Fruit fly (Drosophila melanogaster) whole organism, embryonic: ENCODE data around the gene Uck.
A peak's percentile ranks its signal among the peaks of the same experiment; 100 is the strongest.

ENCODE experiments used
- BEAF-32 ChIP-seq: fragments of 200-800 bp; sonication (Bioruptor generic); optimal IDR thresholded peaks from 3 replicates; lab custom pipeline; 2017; ENCODE audit warnings: missing biosample characterization, missing genetic modification characterization, mild to moderate bottlenecking, moderate library complexity, missing genetic modification reagents
- CG16813 ChIP-seq: fragments of 200-800 bp; sonication (Bioruptor generic); IDR thresholded peaks from 3 replicates; pipeline ENCODE4 v1.3.6; 2022; ENCODE audit warnings: missing biosample characterization, missing genetic modification characterization; ENCODE audit not compliant: partially characterized antibody
- CG17186 ChIP-seq: fragments of 200-800 bp; sonication (Bioruptor generic); optimal IDR thresholded peaks from 3 replicates; lab custom pipeline; 2017; ENCODE audit warnings: missing biosample characterization, missing genetic modification reagents, missing genetic modification characterization
- CG17361 ChIP-seq: fragments of 200-800 bp; sonication (Bioruptor generic); IDR thresholded peaks from 3 replicates; pipeline ENCODE4 v1.3.6; 2022; ENCODE audit warnings: missing biosample characterization, missing genetic modification characterization
- CG2199 ChIP-seq: fragments of 200-800 bp; sonication (Bioruptor generic); IDR thresholded peaks from 3 replicates; pipeline ENCODE4 v1.3.6; 2022; ENCODE audit warnings: missing biosample characterization, missing genetic modification characterization
- CG32532 ChIP-seq: fragments of 200-800 bp; sonication (Bioruptor generic); IDR thresholded peaks from 2 replicates; pipeline ENCODE4 v1.3.6; 2022; ENCODE audit warnings: missing biosample characterization, missing genetic modification characterization
- CG5953 ChIP-seq: fragments of 200-800 bp; sonication (Bioruptor generic); IDR thresholded peaks from 2 replicates; pipeline ENCODE4 v1.3.6; 2022; ENCODE audit warnings: missing biosample characterization, missing genetic modification characterization
- CG6272 ChIP-seq: fragments of 200-800 bp; sonication (Bioruptor generic); IDR thresholded peaks from 2 replicates; pipeline ENCODE4 v1.3.6; 2022; ENCODE audit warnings: missing biosample characterization, missing genetic modification characterization
- CG8089 ChIP-seq: fragments of 200-800 bp; sonication (Bioruptor generic); optimal IDR thresholded peaks from 3 replicates; lab custom pipeline; 2016; ENCODE audit warnings: missing biosample characterization, missing genetic modification characterization
- CG8765 ChIP-seq: fragments of 200-800 bp; sonication (Bioruptor generic); IDR thresholded peaks from 2 replicates; pipeline ENCODE4 v1.3.6; 2022; ENCODE audit warnings: missing biosample characterization, missing genetic modification characterization
- CG9817 ChIP-seq: fragments of 200-800 bp; sonication (Bioruptor generic); optimal IDR thresholded peaks from 2 replicates; lab custom pipeline; 2018; ENCODE audit warnings: missing biosample characterization, mild to moderate bottlenecking, missing genetic modification characterization, moderate library complexity
- CG9876 ChIP-seq: fragments of 200-800 bp; sonication (Bioruptor generic); optimal IDR thresholded peaks from 2 replicates; lab custom pipeline; 2016; ENCODE audit warnings: missing biosample characterization, missing genetic modification characterization
- Dbx ChIP-seq: fragments of 200-800 bp; sonication (Bioruptor generic); IDR thresholded peaks from 3 replicates; pipeline ENCODE4 v1.3.6; 2022; ENCODE audit warnings: missing biosample characterization, missing genetic modification characterization
- Dref ChIP-seq: fragments of 200-800 bp; sonication (Bioruptor generic); IDR thresholded peaks from 2 replicates; pipeline ENCODE4 v1.3.6; 2022; ENCODE audit warnings: missing biosample characterization, missing genetic modification characterization
- Ets97D ChIP-seq: fragments of 200-800 bp; sonication (Bioruptor generic); optimal IDR thresholded peaks from 3 replicates; lab custom pipeline; 2016; ENCODE audit warnings: missing biosample characterization, missing genetic modification characterization
- GATAe ChIP-seq: fragments of 200-800 bp; sonication (Bioruptor generic); conservative IDR thresholded peaks from 2 replicates; pipeline ENCODE4 v1.3.6; 2022; ENCODE audit warnings: missing biosample characterization, missing genetic modification characterization
- HLH4C ChIP-seq: fragments of 200-800 bp; sonication (Bioruptor generic); IDR thresholded peaks from 3 replicates; pipeline ENCODE4 v1.3.6; 2022; ENCODE audit warnings: missing biosample characterization, missing genetic modification characterization; ENCODE audit not compliant: partially characterized antibody
- Hand ChIP-seq: fragments of 200-800 bp; sonication (Bioruptor generic); optimal IDR thresholded peaks from 2 replicates; lab custom pipeline; 2017; ENCODE audit warnings: mild to moderate bottlenecking, missing biosample characterization, missing genetic modification reagents, missing genetic modification characterization
- Hr51 ChIP-seq, 2 experiments: fragments of 200-800 bp; sonication (Bioruptor generic); optimal IDR thresholded peaks; 2 replicates in 1 of 2; 3 replicates in 1 of 2; lab custom pipeline; 2016 to 2018; ENCODE audit warnings: missing biosample characterization in 2 of 2, missing genetic modification characterization in 2 of 2, mild to moderate bottlenecking in 1 of 2, moderate library complexity in 1 of 2
- Hsf ChIP-seq: fragments of 200-800 bp; sonication (Bioruptor generic); optimal IDR thresholded peaks from 3 replicates; lab custom pipeline; 2016; ENCODE audit warnings: missing biosample characterization, missing genetic modification characterization
- Mrtf ChIP-seq: fragments of 200-800 bp; sonication (Bioruptor generic); IDR thresholded peaks from 3 replicates; pipeline ENCODE4 v1.3.6; 2022; ENCODE audit warnings: missing biosample characterization, missing genetic modification characterization
- NFAT ChIP-seq: fragments of 200-800 bp; sonication (Bioruptor generic); IDR thresholded peaks from 2 replicates; pipeline ENCODE4 v1.3.6; 2022; ENCODE audit warnings: missing biosample characterization, missing genetic modification characterization
- Rfx ChIP-seq: fragments of 200-800 bp; sonication (Bioruptor generic); IDR thresholded peaks from 2 replicates; pipeline ENCODE4 v1.3.6; 2022; ENCODE audit warnings: missing biosample characterization, missing genetic modification characterization
- Scr ChIP-seq: fragments of 200-800 bp; sonication (Bioruptor generic); IDR thresholded peaks from 2 replicates; pipeline ENCODE4 v1.3.6; 2022; ENCODE audit warnings: missing biosample characterization, missing genetic modification characterization; ENCODE audit not compliant: partially characterized antibody
- Xrp1 ChIP-seq: fragments of 200-800 bp; sonication (Bioruptor generic); IDR thresholded peaks from 2 replicates; pipeline ENCODE4 v1.3.6; 2022; ENCODE audit warnings: missing biosample characterization, missing genetic modification characterization
- amos ChIP-seq: fragments of 200-800 bp; sonication (Bioruptor generic); IDR thresholded peaks from 2 replicates; pipeline ENCODE4 v1.3.6; 2022; ENCODE audit warnings: missing biosample characterization, missing genetic modification characterization; ENCODE audit not compliant: partially characterized antibody
- ara ChIP-seq: fragments of 200-800 bp; sonication (Bioruptor generic); IDR thresholded peaks from 2 replicates; pipeline ENCODE4 v1.3.6; 2022; ENCODE audit warnings: missing biosample characterization, missing genetic modification characterization
- ase ChIP-seq: fragments of 200-800 bp; sonication (Bioruptor generic); IDR thresholded peaks from 3 replicates; pipeline ENCODE4 v1.3.6; 2022; ENCODE audit warnings: missing biosample characterization, missing genetic modification characterization
- ato ChIP-seq: fragments of 200-800 bp; sonication (Bioruptor generic); IDR thresholded peaks from 2 replicates; pipeline ENCODE4 v1.3.6; 2022; ENCODE audit warnings: missing biosample characterization, missing genetic modification characterization; ENCODE audit not compliant: partially characterized antibody
- chn ChIP-seq: fragments of 200-800 bp; sonication (Bioruptor generic); optimal IDR thresholded peaks from 2 replicates; lab custom pipeline; 2016; ENCODE audit warnings: missing biosample characterization, missing genetic modification characterization
- crc ChIP-seq: fragments of 200-800 bp; sonication (Bioruptor generic); optimal IDR thresholded peaks from 2 replicates; lab custom pipeline; 2016; ENCODE audit warnings: missing biosample characterization, missing genetic modification characterization
- danr ChIP-seq: fragments of 200-800 bp; sonication (Bioruptor generic); IDR thresholded peaks from 2 replicates; pipeline ENCODE4 v1.3.6; 2022; ENCODE audit warnings: missing biosample characterization, missing genetic modification characterization
- ewg ChIP-seq: fragments of 200-800 bp; sonication (Bioruptor generic); optimal IDR thresholded peaks from 3 replicates; lab custom pipeline; 2017; ENCODE audit warnings: mild to moderate bottlenecking, missing biosample characterization, missing genetic modification reagents, missing genetic modification characterization
- hkb ChIP-seq, 2 experiments: fragments of 200-800 bp in 1 of 2; fragments of >200 bp in 1 of 2; sonication (Bioruptor generic) in 1 of 2; IDR thresholded peaks in 1 of 2; optimal IDR thresholded peaks in 1 of 2; 2 replicates each; pipeline versions ENCODE4 v1.3.6 to Lab custom; 2017 to 2022; ENCODE audit warnings: missing biosample characterization in 1 of 2, missing genetic modification characterization in 1 of 2
- ken ChIP-seq: fragments of 200-800 bp; sonication (Bioruptor generic); IDR thresholded peaks from 3 replicates; pipeline ENCODE4 v1.3.6; 2022; ENCODE audit warnings: missing biosample characterization, missing genetic modification characterization
- lov ChIP-seq, 2 experiments: fragments of 200-800 bp in 1 of 2; fragments of >200 bp in 1 of 2; sonication (Bioruptor generic) in 1 of 2; IDR thresholded peaks in 1 of 2; optimal IDR thresholded peaks in 1 of 2; 2 replicates in 1 of 2; 3 replicates in 1 of 2; pipeline versions ENCODE4 v1.3.6 to Lab custom; 2017 to 2022; ENCODE audit warnings: missing biosample characterization in 1 of 2, missing genetic modification characterization in 1 of 2
- maf-S ChIP-seq: fragments of 200-800 bp; sonication (Bioruptor generic); optimal IDR thresholded peaks from 2 replicates; lab custom pipeline; 2016; ENCODE audit warnings: missing biosample characterization, missing genetic modification characterization
- oc ChIP-seq: fragments of 200-800 bp; sonication (Bioruptor generic); optimal IDR thresholded peaks from 2 replicates; lab custom pipeline; 2018; ENCODE audit warnings: missing biosample characterization, mild to moderate bottlenecking, missing genetic modification characterization, moderate library complexity
- pita ChIP-seq: fragments of 200-800 bp; sonication (Bioruptor generic); optimal IDR thresholded peaks from 2 replicates; lab custom pipeline; 2017; ENCODE audit warnings: missing biosample characterization, mild to moderate bottlenecking, missing genetic modification characterization
- pzg ChIP-seq: fragments of 200-800 bp; sonication (Bioruptor generic); optimal IDR thresholded peaks from 3 replicates; lab custom pipeline; 2018; ENCODE audit warnings: missing biosample characterization, mild to moderate bottlenecking, missing genetic modification characterization, moderate library complexity
- sens-2 ChIP-seq: fragments of 200-800 bp; sonication (Bioruptor generic); IDR thresholded peaks from 2 replicates; pipeline ENCODE4 v1.3.6; 2022; ENCODE audit warnings: missing biosample characterization, missing genetic modification characterization
- sima ChIP-seq: fragments of 200-800 bp; sonication (Bioruptor generic); optimal IDR thresholded peaks from 2 replicates; lab custom pipeline; 2016; ENCODE audit warnings: missing biosample characterization, missing genetic modification characterization
- sisA ChIP-seq: fragments of 200-800 bp; sonication (Bioruptor generic); IDR thresholded peaks from 2 replicates; pipeline ENCODE4 v1.3.6; 2022; ENCODE audit warnings: missing biosample characterization, missing genetic modification characterization
- ssp ChIP-seq: fragments of 200-800 bp; sonication (Bioruptor generic); IDR thresholded peaks from 2 replicates; pipeline ENCODE4 v1.3.6; 2022; ENCODE audit warnings: missing biosample characterization, missing genetic modification characterization
- vnd ChIP-seq: fragments of 200-800 bp; sonication (Bioruptor generic); IDR thresholded peaks from 3 replicates; pipeline ENCODE4 v1.3.6; 2022; ENCODE audit warnings: missing biosample characterization, missing genetic modification characterization; ENCODE audit not compliant: partially characterized antibody
- wdn ChIP-seq: fragments of 200-800 bp; sonication (Bioruptor generic); IDR thresholded peaks from 2 replicates; pipeline ENCODE4 v1.3.6; 2022; ENCODE audit warnings: missing biosample characterization, missing genetic modification characterization
- zfh2 ChIP-seq: fragments of 200-800 bp; sonication (Bioruptor generic); optimal IDR thresholded peaks from 2 replicates; lab custom pipeline; 2016; ENCODE audit warnings: missing biosample characterization, missing genetic modification characterization

Gene Uck

DNA sequence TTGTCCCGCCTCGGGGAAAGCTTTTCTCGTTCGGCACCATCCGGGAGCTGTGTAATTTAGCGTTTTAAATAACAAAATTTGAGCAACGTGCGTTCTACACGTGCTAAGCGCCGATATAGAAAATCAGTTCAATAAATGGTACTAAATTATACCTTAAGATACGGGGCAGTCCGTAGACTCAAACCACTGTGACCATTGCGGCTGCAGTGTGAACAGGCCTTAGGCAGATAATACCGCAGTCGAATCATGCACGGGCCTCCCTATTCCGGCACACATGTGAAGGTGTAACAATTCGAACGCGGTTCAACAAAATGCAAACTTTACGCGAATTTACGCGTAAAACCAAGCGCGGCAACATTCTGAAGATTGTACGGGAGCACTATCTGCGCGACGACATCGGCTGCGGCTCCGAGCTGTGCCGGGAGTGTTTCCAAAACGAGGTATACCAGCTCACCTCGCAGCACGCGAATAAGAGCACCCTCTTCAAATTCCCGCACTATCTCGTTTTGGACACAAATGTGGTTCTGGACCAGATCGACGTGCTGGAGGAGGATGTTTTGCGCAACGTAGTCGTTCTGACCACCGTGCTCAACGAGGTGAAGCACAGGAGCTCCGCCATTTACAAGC lies 43.3 kb downstream of the Uck start, which contains the start of the genes Rrp5 and Dis3 (continued):
- TF ChIP-seq ase (GFP tag; lab: Robert Waterston, UW) (0 out of 3 replicates have a peak, but pooled peaks have one; percentile 49), Ets97D (GFP tag; lab: Kevin White, UChicago) (peak; percentile 81), crc (GFP tag; lab: Kevin White, UChicago) (no peak), ssp (GFP tag; lab: Robert Waterston, UW) (peak; percentile 96), CG32532 (GFP tag; lab: Robert Waterston, UW) (peak; percentile 65), lov (optimal IDR thresholded peaks at IDR 0.05; lab: Kevin White, UChicago) (no peak), lov (GFP tag; IDR thresholded peaks at IDR 0.05; lab: Robert Waterston, UW) (0 out of 3 replicates have a peak, but pooled peaks have one; percentile 4), Rfx (GFP tag; lab: Robert Waterston, UW) (peak; percentile 73), oc (no peak), wdn (GFP tag; lab: Robert Waterston, UW) (0 out of 2 replicates have a peak, but pooled peaks have one; percentile 38), CG17361 (GFP tag; lab: Robert Waterston, UW) (no peak), CG6272 (peak; percentile 55), CG8089 (GFP tag; lab: Kevin White, UChicago) (peak; percentile 7), amos (peak; percentile 58), CG5953 (GFP tag; lab: Robert Waterston, UW) (peak; percentile 17; the same call in 1 of the 2 replicates), pita (peak; percentile 69), NFAT (peak; percentile 79), hkb (optimal IDR thresholded peaks at IDR 0.05; lab: Kevin White, UChicago) (peak; percentile 8), hkb (GFP tag; IDR thresholded peaks at IDR 0.05; lab: Robert Waterston, UW) (no peak), Hr51 (GFP tag; optimal IDR thresholded peaks at IDR 0.05; lab: Kevin White, UChicago) (peak in 1 of 2 experiments; percentile 22), Dbx (peak; percentile 59; the same call in 1 of the 3 replicates), CG9817 (tag; lab: Kevin White, UChicago) (peak; percentile 44), sens-2 (GFP tag; lab: Robert Waterston, UW) (peak; percentile 52), Dref (GFP tag; lab: Robert Waterston, UW) (peak; percentile 58), CG2199 (GFP tag; lab: Robert Waterston, UW) (no peak; the same call in 2 of the 3 replicates), ewg (no peak), ara (GFP tag; lab: Robert Waterston, UW) (0 out of 2 replicates have a peak, but pooled peaks have one; percentile 50), GATAe (GFP tag; lab: Robert Waterston, UW) (peak; percentile 85), Scr (peak; percentile 8; the same call in 1 of the 2 replicates), ken (GFP tag; lab: Robert Waterston, UW) (peak; percentile 81), CG9876 (GFP tag; lab: Kevin White, UChicago) (peak; percentile 57), Hsf (GFP tag; lab: Kevin White, UChicago) (peak; percentile 40), sisA (GFP tag; lab: Robert Waterston, UW) (peak; percentile 57), vnd (0 out of 3 replicates have a peak, but pooled peaks have one; percentile 26), danr (GFP tag; lab: Robert Waterston, UW) (no peak), sima (GFP tag; lab: Kevin White, UChicago) (no peak), zfh2 (GFP tag; lab: Kevin White, UChicago) (peak; percentile 51), Mrtf (GFP tag; lab: Robert Waterston, UW) (peak; percentile 42; the same call in 1 of the 3 replicates), HLH4C (GFP tag; lab: Robert Waterston, UW) (peak; percentile 58; the same call in 2 of the 3 replicates), CG16813 (GFP tag; lab: Robert Waterston, UW) (peak; percentile 36; the same call in 1 of the 3 replicates), maf-S (GFP tag; lab: Kevin White, UChicago) (peak; percentile 41), ato (GFP tag; lab: Robert Waterston, UW) (peak; percentile 7; the same call in 1 of the 2 replicates), BEAF-32 (GFP tag; lab: Kevin White, UChicago) (peak; percentile 61), CG8765 (GFP tag; lab: Robert Waterston, UW) (peak; percentile 46; the same call in 1 of the 2 replicates), CG17186 (GFP tag; lab: Kevin White, UChicago) (peak; percentile 87), pzg (peak; percentile 97), chn (GFP tag; lab: Kevin White, UChicago) (peak; percentile 13), Xrp1 (GFP tag; lab: Robert Waterston, UW) (peak; percentile 28; the same call in 1 of the 2 replicates), Hand (GFP tag; lab: Kevin White, UChicago) (no peak)
